Worm (Caenorhabditis elegans) whole organism, L1 larva: ENCODE data around the gene Y48G9A.7.

Experiments
- C04F5.9 ChIP-seq: sonication (generic microtip); optimal IDR thresholded peaks from 2 replicates; lab custom pipeline; 2016; ENCODE audit warnings: missing genetic modification characterization, missing compliant biosample characterization
- C16A3.4 ChIP-seq: fragments of 150-350 bp; optimal IDR thresholded peaks from 2 replicates; lab custom pipeline; 2014; ENCODE audit warnings: missing biosample characterization, missing genetic modification characterization
- aha-1 ChIP-seq: fragments of 150-350 bp; optimal IDR thresholded peaks from 2 replicates; lab custom pipeline; 2014; ENCODE audit warnings: missing biosample characterization, missing genetic modification characterization
- alr-1 ChIP-seq: fragments of 200-800 bp; sonication (Bioruptor generic); optimal IDR thresholded peaks from 2 replicates; lab custom pipeline; 2018; ENCODE audit warnings: borderline replicate concordance, mild to moderate bottlenecking, missing genetic modification characterization, missing compliant biosample characterization
- ama-1 ChIP-seq: fragments of 150-350 bp; optimal IDR thresholded peaks from 2 replicates; lab custom pipeline; 2014
- blmp-1 ChIP-seq: fragments of 150-350 bp; optimal IDR thresholded peaks from 2 replicates; lab custom pipeline; 2014; ENCODE audit warnings: missing biosample characterization, missing genetic modification characterization
- ceh-8 ChIP-seq: fragments of 200-800 bp; sonication (Bioruptor generic); optimal IDR thresholded peaks from 2 replicates; lab custom pipeline; 2018; ENCODE audit warnings: mild to moderate bottlenecking, missing genetic modification characterization, moderate library complexity, missing compliant biosample characterization
- ceh-82 ChIP-seq, 3 experiments: fragments of 150-350 bp in 1 of 3; sonication (generic microtip) in 2 of 3; optimal IDR thresholded peaks; 2 replicates each; lab custom pipeline; 2014 to 2017; ENCODE audit warnings: missing biosample characterization in 3 of 3, missing genetic modification characterization in 3 of 3
- ceh-88 ChIP-seq: fragments of 200-800 bp; sonication (Bioruptor generic); IDR thresholded peaks from 2 replicates; pipeline ENCODE4 v1.3.6; 2022; ENCODE audit warnings: missing genetic modification characterization, missing compliant biosample characterization
- ces-1 ChIP-seq: fragments of 150-350 bp; optimal IDR thresholded peaks from 2 replicates; lab custom pipeline; 2014; ENCODE audit warnings: missing biosample characterization, missing genetic modification reagents, missing genetic modification characterization
- dsc-1 ChIP-seq: sonication (generic microtip); optimal IDR thresholded peaks from 2 replicates; lab custom pipeline; 2016; ENCODE audit warnings: mild to moderate bottlenecking, missing genetic modification characterization, missing compliant biosample characterization
- efl-3 ChIP-seq: fragments of 200-800 bp; sonication (Bioruptor generic); optimal IDR thresholded peaks from 2 replicates; lab custom pipeline; 2018; ENCODE audit warnings: mild to moderate bottlenecking, missing genetic modification characterization, missing compliant biosample characterization
- egl-13 ChIP-seq: sonication (generic microtip); optimal IDR thresholded peaks from 2 replicates; lab custom pipeline; 2016; ENCODE audit warnings: missing genotype, missing genetic modification reagents, missing genetic modification characterization, missing compliant biosample characterization
- egl-27 ChIP-seq, 2 experiments: fragments of 150-350 bp in 1 of 2; sonication (generic microtip); optimal IDR thresholded peaks; 3 replicates each; lab custom pipeline; 2017 to 2018; ENCODE audit warnings: missing biosample characterization in 2 of 2, missing genetic modification characterization in 2 of 2, missing genetic modification reagents in 2 of 2
- ets-5 ChIP-seq: fragments of 200-800 bp; sonication (Bioruptor generic); IDR thresholded peaks from 2 replicates; pipeline ENCODE4 v1.3.6; 2022; ENCODE audit warnings: missing genetic modification characterization, missing compliant biosample characterization
- fos-1 ChIP-seq: fragments of 150-350 bp; optimal IDR thresholded peaks from 2 replicates; lab custom pipeline; 2014; ENCODE audit warnings: missing biosample characterization, missing genetic modification characterization
- irx-1 ChIP-seq: sonication (generic microtip); optimal IDR thresholded peaks from 2 replicates; lab custom pipeline; 2016; ENCODE audit warnings: missing genetic modification characterization, missing compliant biosample characterization
- jun-1 ChIP-seq: fragments of 150-350 bp; optimal IDR thresholded peaks from 2 replicates; lab custom pipeline; 2014; ENCODE audit warnings: missing biosample characterization, missing genetic modification reagents, missing genetic modification characterization
- lin-13 ChIP-seq: fragments of 150-350 bp; optimal IDR thresholded peaks from 2 replicates; lab custom pipeline; 2014; ENCODE audit warnings: missing biosample characterization, missing genetic modification reagents, missing genetic modification characterization
- lin-14 ChIP-seq: fragments of 200-800 bp; sonication (Bioruptor generic); optimal IDR thresholded peaks from 2 replicates; lab custom pipeline; 2018; ENCODE audit warnings: mild to moderate bottlenecking, missing genetic modification characterization, moderate library complexity, missing compliant biosample characterization
- lin-35 ChIP-seq, 2 experiments: fragments of 150-350 bp; optimal IDR thresholded peaks; 2 replicates each; lab custom pipeline; 2014; ENCODE audit warnings: missing biosample characterization in 2 of 2, missing genetic modification characterization in 2 of 2, missing genetic modification reagents in 2 of 2
- lin-39 ChIP-seq: fragments of 150-350 bp; optimal IDR thresholded peaks from 2 replicates; lab custom pipeline; 2014; ENCODE audit warnings: missing biosample characterization, missing genetic modification reagents, missing genetic modification characterization
- lir-3 ChIP-seq: sonication (generic microtip); optimal IDR thresholded peaks from 2 replicates; lab custom pipeline; 2016; ENCODE audit warnings: mild to moderate bottlenecking, missing genetic modification characterization, moderate library complexity, missing compliant biosample characterization; ENCODE audit not compliant: poor library complexity
- lsy-2 ChIP-seq, 2 experiments: fragments of 150-350 bp; optimal IDR thresholded peaks; 2 replicates each; lab custom pipeline; 2014; ENCODE audit warnings: missing biosample characterization in 2 of 2, missing genetic modification characterization in 2 of 2
- mdl-1 ChIP-seq, 2 experiments: fragments of 150-350 bp; optimal IDR thresholded peaks; 2 replicates each; lab custom pipeline; 2014 to 2017; ENCODE audit warnings: missing biosample characterization in 2 of 2, missing genetic modification characterization in 2 of 2, inconsistent platforms in 1 of 2
- mef-2 ChIP-seq: fragments of 150-350 bp; optimal IDR thresholded peaks from 2 replicates; lab custom pipeline; 2014; ENCODE audit warnings: missing biosample characterization, missing genetic modification characterization
- nhr-19 ChIP-seq: fragments of 200-800 bp; sonication (Bioruptor generic); conservative IDR thresholded peaks from 2 replicates; pipeline ENCODE4 v1.3.6; 2022; ENCODE audit warnings: missing genetic modification characterization, missing compliant biosample characterization
- nhr-28 ChIP-seq: fragments of 150-350 bp; optimal IDR thresholded peaks from 2 replicates; lab custom pipeline; 2014; ENCODE audit warnings: missing biosample characterization, missing genetic modification characterization
- nhr-76 ChIP-seq: sonication (generic microtip); optimal IDR thresholded peaks from 2 replicates; lab custom pipeline; 2017; ENCODE audit warnings: missing biosample characterization, missing genetic modification characterization
- nhr-77 ChIP-seq: fragments of 150-350 bp; optimal IDR thresholded peaks from 2 replicates; lab custom pipeline; 2014; ENCODE audit warnings: missing biosample characterization, missing genetic modification characterization
- nhr-84 ChIP-seq: sonication (generic microtip); optimal IDR thresholded peaks from 2 replicates; lab custom pipeline; 2017; ENCODE audit warnings: missing biosample characterization, missing genetic modification characterization
- nhr-85 ChIP-seq: sonication (generic microtip); peaks from one replicate; lab custom pipeline; 2016; ENCODE audit warnings: missing genetic modification characterization, inconsistent platforms, missing compliant biosample characterization
- nhr-90 ChIP-seq: sonication (generic microtip); optimal IDR thresholded peaks from 2 replicates; lab custom pipeline; 2016; ENCODE audit warnings: mild to moderate bottlenecking, missing genetic modification characterization, missing compliant biosample characterization; ENCODE audit not compliant: poor library complexity
- pax-3 ChIP-seq: fragments of 200-800 bp; sonication (Bioruptor generic); optimal IDR thresholded peaks from 2 replicates; lab custom pipeline; 2018; ENCODE audit warnings: mild to moderate bottlenecking, missing genetic modification characterization, moderate library complexity, missing compliant biosample characterization
- pqm-1 ChIP-seq: sonication (generic microtip); optimal IDR thresholded peaks from 3 replicates; lab custom pipeline; 2017; ENCODE audit warnings: missing biosample characterization, missing genetic modification characterization
- skn-1 ChIP-seq: fragments of 150-350 bp; optimal IDR thresholded peaks from 2 replicates; lab custom pipeline; 2014; ENCODE audit warnings: missing biosample characterization, missing genetic modification characterization
- snu-23 ChIP-seq: sonication (generic microtip); optimal IDR thresholded peaks from 2 replicates; lab custom pipeline; 2016; ENCODE audit warnings: missing genetic modification characterization, missing compliant biosample characterization
- sox-4 ChIP-seq: sonication (generic microtip); optimal IDR thresholded peaks from 2 replicates; lab custom pipeline; 2016; ENCODE audit warnings: missing genetic modification characterization, missing compliant biosample characterization
- tbx-2 ChIP-seq: sonication (generic microtip); optimal IDR thresholded peaks from 2 replicates; lab custom pipeline; 2016; ENCODE audit warnings: missing genetic modification characterization, missing compliant biosample characterization
- unc-62 ChIP-seq: fragments of 150-350 bp; optimal IDR thresholded peaks from 2 replicates; lab custom pipeline; 2014; ENCODE audit warnings: missing biosample characterization, missing genetic modification reagents, missing genetic modification characterization
- unc-86 ChIP-seq: sonication (generic microtip); optimal IDR thresholded peaks from 2 replicates; lab custom pipeline; 2016; ENCODE audit warnings: missing genetic modification characterization, missing compliant biosample characterization
- unc-98 ChIP-seq: fragments of 200-800 bp; sonication (Bioruptor generic); IDR thresholded peaks from 2 replicates; pipeline ENCODE4 v1.3.6; 2022; ENCODE audit warnings: missing genetic modification characterization, missing compliant biosample characterization
- vab-15 ChIP-seq: sonication (generic microtip); optimal IDR thresholded peaks from 2 replicates; lab custom pipeline; 2017; ENCODE audit warnings: missing genotype, mild to moderate bottlenecking, missing genetic modification characterization, missing compliant biosample characterization
- xbp-1 ChIP-seq: sonication (generic microtip); optimal IDR thresholded peaks from 2 replicates; lab custom pipeline; 2016; ENCODE audit warnings: missing genetic modification characterization, missing compliant biosample characterization

The Y48G9A.7 gene

DNA sequence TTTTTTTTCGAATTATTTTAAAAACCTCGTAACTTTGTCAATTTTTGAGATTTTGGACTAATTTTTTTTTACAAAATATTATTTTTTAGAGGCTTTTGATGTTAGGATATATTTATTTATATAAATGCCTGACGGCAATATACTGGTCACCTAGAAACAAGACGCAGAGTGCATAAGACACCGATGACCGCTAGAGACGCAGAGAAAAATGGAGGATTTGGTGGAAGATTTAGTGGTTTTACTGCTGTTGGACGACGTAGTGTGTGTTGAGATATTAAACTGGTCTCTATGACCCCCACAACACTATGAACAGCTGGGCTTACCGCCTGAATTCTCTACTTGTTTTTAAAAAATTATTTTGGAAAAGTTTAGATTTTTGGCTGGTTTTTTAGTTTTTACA lies 21.7 kb downstream of the Y48G9A.7 start (continued):
- no peak for TF ChIP-seq mef-2 (tag; lab: Kevin White, UChicago)
- no peak for TF ChIP-seq ets-5 (GFP tag; lab: Robert Waterston, UW)
- no peak for TF ChIP-seq unc-98
- TF ChIP-seq lin-14 (GFP tag; lab: Kevin White, UChicago): peak; percentile 61
- no peak for TF ChIP-seq ces-1 (GFP tag; lab: Kevin White, UChicago)
- TF ChIP-seq nhr-77: no peak

DNA sequence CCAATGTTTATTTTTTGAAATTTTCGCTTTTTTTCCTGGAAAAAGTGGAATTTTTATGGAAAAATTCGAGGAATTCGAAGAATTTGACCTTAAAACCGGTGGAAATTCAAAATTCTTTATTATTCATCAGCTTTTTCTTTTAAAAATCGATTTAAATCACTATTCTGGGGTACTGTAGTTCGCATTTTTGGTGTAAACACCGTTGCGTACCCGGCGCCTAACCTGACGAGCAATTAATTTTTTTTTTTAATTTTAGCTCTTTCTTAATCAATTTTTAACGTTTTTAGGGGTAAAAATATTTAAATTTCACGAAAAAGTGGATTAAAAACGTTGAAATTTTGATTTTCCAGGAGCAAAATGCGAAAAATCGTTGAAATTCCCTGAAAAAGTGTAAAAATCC lies 23.6 kb downstream of the Y48G9A.7 start:
- no peak for TF ChIP-seq lin-13 (GFP tag; lab: Kevin White, UChicago)
- TF ChIP-seq fos-1 (tag; lab: Kevin White, UChicago): no peak
- no peak for TF ChIP-seq nhr-19
- TF ChIP-seq aha-1 (tag; lab: Kevin White, UChicago): no peak

DNA sequence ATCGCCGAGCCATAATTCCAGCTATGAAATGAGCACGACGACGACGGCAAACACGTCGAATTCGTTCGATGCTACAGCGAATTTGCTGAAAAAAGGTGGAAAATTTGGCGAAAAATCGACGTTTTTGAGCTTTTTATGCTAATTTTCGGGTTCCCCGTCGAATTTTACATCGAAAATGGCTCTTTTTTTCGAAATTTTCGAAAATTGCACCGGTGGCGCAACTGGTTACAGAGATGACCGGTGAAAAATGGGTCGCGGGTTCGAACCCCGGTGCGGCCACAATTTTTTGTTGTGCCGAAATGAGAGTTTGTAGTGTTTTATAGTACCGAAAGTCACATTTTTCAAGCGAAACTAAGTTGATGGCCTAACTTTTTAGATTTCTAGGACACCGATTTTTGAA lies 27.1 kb downstream of the Y48G9A.7 start:
- TF ChIP-seq unc-98 (no peak), skn-1 (no peak), C16A3.4 (tag; lab: Kevin White, UChicago) (no peak), fos-1 (tag; lab: Kevin White, UChicago) (no peak), snu-23 (GFP tag; lab: Kevin White, UChicago) (no peak), unc-86 (tag; lab: Kevin White, UChicago) (no peak), ets-5 (GFP tag; lab: Robert Waterston, UW) (no peak), egl-27 (tag; optimal IDR thresholded peaks at IDR 0.05; lab: Kevin White, UChicago) (no peak)

DNA sequence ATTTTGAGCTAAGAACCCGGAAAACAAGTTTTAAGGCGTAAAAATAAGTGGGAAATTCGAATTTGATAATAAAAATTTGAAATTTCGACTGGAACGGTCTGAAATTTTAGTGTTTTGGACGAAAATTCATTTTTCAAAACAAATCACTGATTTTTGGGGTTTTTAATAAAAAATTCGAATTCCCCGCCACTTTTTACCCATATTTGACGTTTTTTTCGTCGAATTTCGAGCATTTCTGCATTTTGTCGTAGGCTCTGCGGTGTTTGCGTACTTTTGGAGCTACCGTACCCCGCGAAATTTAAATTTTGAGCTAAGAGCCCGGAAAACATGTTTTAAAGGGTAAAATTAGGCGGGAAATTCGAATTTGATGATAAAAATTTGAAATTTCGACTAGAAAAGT lies 40.2 kb downstream of the Y48G9A.7 start:
- no peak for TF ChIP-seq lin-35 (GFP tag; optimal IDR thresholded peaks at IDR 0.05; lab: Kevin White, UChicago)
- TF ChIP-seq lsy-2 (tag; optimal IDR thresholded peaks at IDR 0.05; lab: Kevin White, UChicago): peak; percentile 1 to 43

DNA sequence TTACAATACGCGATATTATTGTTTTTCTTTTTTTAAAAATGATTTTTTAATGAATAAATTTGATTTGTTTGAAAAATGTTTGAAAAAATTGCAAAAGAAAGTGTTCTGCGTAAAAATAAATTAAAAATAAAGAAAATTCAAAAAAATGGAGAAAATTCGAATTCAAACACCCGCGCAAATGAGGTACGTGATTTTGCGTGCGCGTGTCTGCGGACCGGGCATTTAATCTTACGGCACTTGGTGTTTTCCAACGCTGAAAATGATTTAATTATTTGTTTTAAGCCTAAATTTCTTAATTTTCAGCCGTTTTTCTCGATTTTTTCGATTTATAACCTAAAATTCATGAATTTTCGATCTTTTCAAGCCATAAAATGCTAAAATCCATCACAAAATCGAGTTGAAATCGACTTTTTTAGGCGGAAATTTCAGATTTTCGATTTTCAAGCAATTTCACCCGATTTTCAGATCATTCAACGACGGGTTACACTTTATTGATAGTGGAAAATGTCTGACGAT lies 41.2 kb downstream of the Y48G9A.7 start, which contains the start of gene gcn-1:
Gene gcn-1 (plus strand): TSS at position 466 of the 516 bp plus-strand sequence.
- no peak for TF ChIP-seq ets-5 (GFP tag; lab: Robert Waterston, UW)
- no peak for TF ChIP-seq nhr-28
- TF ChIP-seq nhr-90 (tag; lab: Kevin White, UChicago): no peak
- no peak for TF ChIP-seq sox-4 (tag; lab: Kevin White, UChicago)
- TF ChIP-seq skn-1: peak; percentile 65
- peak; percentile 14 for TF ChIP-seq ama-1 (lab: Kevin White, UChicago)
- TF ChIP-seq nhr-76: no peak
- TF ChIP-seq blmp-1 (tag; lab: Kevin White, UChicago): peak; percentile 47
- TF ChIP-seq lin-35 (GFP tag; optimal IDR thresholded peaks at IDR 0.05; lab: Kevin White, UChicago): peak; percentile 99
- no peak for TF ChIP-seq lin-14 (GFP tag; lab: Kevin White, UChicago)
- peak; percentile 74 for TF ChIP-seq xbp-1
- no peak for TF ChIP-seq ceh-8 (GFP tag; lab: Kevin White, UChicago)
- TF ChIP-seq snu-23 (GFP tag; lab: Kevin White, UChicago): peak; percentile 88
- TF ChIP-seq C04F5.9 (tag; lab: Kevin White, UChicago): peak; percentile 55
- TF ChIP-seq vab-15: no peak
- no peak for TF ChIP-seq pqm-1 (tag; lab: Kevin White, UChicago)
- TF ChIP-seq jun-1 (tag; lab: Kevin White, UChicago): peak; percentile 41
- TF ChIP-seq ceh-82 (tag; optimal IDR thresholded peaks at IDR 0.05; lab: Kevin White, UChicago): peak; percentile 79 to 84 (median 82)
- peak in 1 of 2 experiments; percentile 48 for TF ChIP-seq mdl-1 (tag; optimal IDR thresholded peaks at IDR 0.05; lab: Kevin White, UChicago)
- no peak for TF ChIP-seq dsc-1 (tag; lab: Kevin White, UChicago)
- peak; percentile 69 for TF ChIP-seq unc-86 (tag; lab: Kevin White, UChicago)
- TF ChIP-seq irx-1 (tag; lab: Kevin White, UChicago): peak; percentile 71
- no peak for TF ChIP-seq unc-62
- no peak for TF ChIP-seq alr-1
- no peak for TF ChIP-seq efl-3 (GFP tag; lab: Kevin White, UChicago)
- no peak for TF ChIP-seq unc-98
- TF ChIP-seq fos-1 (tag; lab: Kevin White, UChicago): peak; percentile 29
- peak; percentile 70 for TF ChIP-seq lin-39 (tag; lab: Kevin White, UChicago)
- TF ChIP-seq egl-27 (tag; optimal IDR thresholded peaks at IDR 0.05; lab: Kevin White, UChicago): no peak
- peak; percentile 96 for TF ChIP-seq tbx-2 (tag; lab: Kevin White, UChicago)
- TF ChIP-seq nhr-85 (tag; lab: Kevin White, UChicago): peak; percentile 16
- no peak for TF ChIP-seq egl-13 (tag; lab: Kevin White, UChicago)
- no peak for TF ChIP-seq lir-3 (tag; lab: Kevin White, UChicago)
- no peak for TF ChIP-seq pax-3 (tag; lab: Kevin White, UChicago)
- no peak for TF ChIP-seq nhr-84 (tag; lab: Kevin White, UChicago)
- TF ChIP-seq ceh-88: no peak
